Worm (Caenorhabditis elegans): ENCODE data around the gene Y43F8B.24.

Gene Y43F8B.24

ce11 chrV:19482535-19482934, 25.3 kb downstream of the Y43F8B.24 start, which contains the start of gene Y43F8B.22:
Y43F8B.22 (plus strand) TSS chrV:19482835.
- TF ChIP-seq hpl-2 (GFP tag; optimal IDR thresholded peaks at IDR 0.05) (no peak), ztf-11 (tag; optimal IDR thresholded peaks at IDR 0.05) (no peak), hlh-4 (tag; optimal IDR thresholded peaks at IDR 0.05) (no peak), unc-98 (GFP tag; IDR thresholded peaks at IDR 0.05) (no peak), mab-9 (GFP tag; IDR thresholded peaks at IDR 0.05) (no peak), egl-27 (tag; optimal IDR thresholded peaks at IDR 0.05) (no peak), unc-86 (tag; optimal IDR thresholded peaks at IDR 0.05) (no peak), C16A3.4 (tag; optimal IDR thresholded peaks at IDR 0.05) (no peak), egl-13 (tag; optimal IDR thresholded peaks at IDR 0.05) (no peak), sox-4 (tag; optimal IDR thresholded peaks at IDR 0.05) (no peak), xbp-1 (tag; optimal IDR thresholded peaks at IDR 0.05) (no peak), dpl-1 (GFP tag; optimal IDR thresholded peaks at IDR 0.05) (no peak)

DNA sequence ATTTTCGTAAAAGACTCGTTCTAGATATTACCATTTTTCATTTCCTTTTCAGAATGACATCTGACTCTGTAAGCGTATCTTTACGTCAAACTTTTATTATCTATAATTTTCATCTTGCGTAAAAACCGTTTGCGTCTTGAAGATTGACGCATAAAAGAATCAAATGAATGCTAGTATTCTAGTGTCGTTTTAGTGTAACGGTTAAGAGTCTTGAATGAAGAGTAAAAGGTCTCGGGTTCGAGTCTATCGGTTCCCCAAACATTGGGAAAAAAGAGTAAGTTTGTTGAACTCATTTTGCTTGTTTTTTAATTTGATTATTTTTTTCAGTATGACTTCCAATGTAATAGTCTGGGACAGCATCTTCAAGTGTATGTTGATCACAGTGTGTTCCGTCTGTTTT, 27.3 kb downstream of the Y43F8B.24 start, which contains the start of gene Y43F8B.17:
Y43F8B.17 (plus strand) TSS at position 215 of the 400 bp plus-strand sequence.
- TF ChIP-seq nhr-85 (tag) (peak; percentile 58), ama-1 (optimal IDR thresholded peaks at IDR 0.05) (no peak), fkh-10 (GFP tag; optimal IDR thresholded peaks at IDR 0.05) (no peak), lin-15B (tag; optimal IDR thresholded peaks at IDR 0.05) (no peak), lin-39 (tag; optimal IDR thresholded peaks at IDR 0.05) (no peak)

- no peak for TF ChIP-seq blmp-1 (tag; optimal IDR thresholded peaks at IDR 0.05)
- TF ChIP-seq lin-15B (tag; optimal IDR thresholded peaks at IDR 0.05) = no peak
- TF ChIP-seq nhr-28 (tag; optimal IDR thresholded peaks at IDR 0.05) = no peak
- TF ChIP-seq nhr-90 (tag; optimal IDR thresholded peaks at IDR 0.05; ENCODE audit: poor library complexity) = no peak
- no peak for TF ChIP-seq pqm-1 (tag; optimal IDR thresholded peaks at IDR 0.05)
- no peak for TF ChIP-seq zip-4 (GFP tag; optimal IDR thresholded peaks at IDR 0.05)
- TF ChIP-seq nhr-76 (tag; optimal IDR thresholded peaks at IDR 0.05) = no peak
- TF ChIP-seq aly-2 (tag; optimal IDR thresholded peaks at IDR 0.05) = no peak
- TF ChIP-seq efl-3 (GFP tag; optimal IDR thresholded peaks at IDR 0.05) = no peak
- TF ChIP-seq grh-1 (GFP tag; IDR thresholded peaks at IDR 0.05) = no peak
- TF ChIP-seq lir-3 (tag; optimal IDR thresholded peaks at IDR 0.05; ENCODE audit: poor library complexity) = no peak
Measured at ce11 chrV:19485261-19485660, 28.0 kb downstream of the Y43F8B.24 start, which contains the start of gene Y43F8B.28. Y43F8B.28 (plus strand) TSS chrV:19485319.

DNA sequence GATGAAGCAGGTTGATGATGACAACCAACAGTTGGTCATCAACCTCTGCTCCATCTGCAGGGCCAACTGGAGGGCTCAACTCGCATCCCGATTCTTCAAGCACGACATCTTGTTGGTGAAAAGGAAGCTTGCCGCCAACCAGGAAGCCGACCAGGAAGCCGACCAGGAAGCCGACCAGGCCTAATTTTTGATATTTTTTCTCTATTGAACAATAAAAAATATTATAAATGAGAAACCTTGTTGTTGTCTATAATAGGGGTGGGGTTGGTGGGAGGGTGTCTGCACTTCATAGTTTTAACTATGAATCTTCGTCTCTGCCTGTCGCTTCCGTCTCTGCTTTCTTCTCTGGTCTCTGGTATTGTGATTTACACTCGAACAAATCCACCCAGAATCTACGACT, 28.5 kb downstream of the Y43F8B.24 start, which contains the start of gene Y43F8B.18:
Y43F8B.18 (plus strand) TSS at position 301 of the 400 bp plus-strand sequence.
- no peak for TF ChIP-seq fkh-10 (GFP tag; optimal IDR thresholded peaks at IDR 0.05)
- no peak for TF ChIP-seq pax-3 (tag; optimal IDR thresholded peaks at IDR 0.05)
- no peak for TF ChIP-seq mab-9 (GFP tag; IDR thresholded peaks at IDR 0.05)
- TF ChIP-seq mef-2 (tag; optimal IDR thresholded peaks at IDR 0.05) = no peak

DNA sequence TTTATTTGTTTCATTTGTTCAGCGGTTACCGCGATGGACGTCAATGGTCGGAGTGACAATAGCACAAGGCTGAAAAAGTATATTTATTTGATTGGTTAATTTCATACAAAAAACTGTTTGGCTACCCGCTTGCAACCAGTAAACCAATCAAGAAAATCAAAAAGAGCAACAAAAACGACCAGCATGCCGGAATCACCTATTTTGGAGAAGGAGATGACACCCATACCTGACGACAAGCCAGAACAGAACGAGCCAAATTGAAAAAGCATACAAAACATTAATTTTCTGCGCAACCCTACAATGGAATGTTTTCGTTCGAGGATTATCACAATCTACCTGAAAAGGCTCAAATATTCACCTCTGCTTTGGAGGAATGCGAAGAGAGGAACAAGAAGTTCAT, 33.2 kb downstream of the Y43F8B.24 start, which contains the start of gene Y43F8B.7:
Y43F8B.7 (plus strand) TSS at position 301 of the 400 bp plus-strand sequence.
- TF ChIP-seq dsc-1 (tag; optimal IDR thresholded peaks at IDR 0.05) (no peak), ceh-8 (GFP tag; optimal IDR thresholded peaks at IDR 0.05) (no peak), lin-35 (GFP tag; optimal IDR thresholded peaks at IDR 0.05) (no peak), zip-4 (GFP tag; optimal IDR thresholded peaks at IDR 0.05) (no peak), ama-1 (optimal IDR thresholded peaks at IDR 0.05) (no peak), hpl-2 (GFP tag; optimal IDR thresholded peaks at IDR 0.05) (no peak), ztf-11 (tag; optimal IDR thresholded peaks at IDR 0.05) (no peak), pag-3 (tag; optimal IDR thresholded peaks at IDR 0.05; ENCODE audit: borderline replicate concordance, insufficient read depth) (no peak), lir-3 (tag; optimal IDR thresholded peaks at IDR 0.05; ENCODE audit: poor library complexity) (no peak), ets-5 (GFP tag; IDR thresholded peaks at IDR 0.05) (no peak), ceh-63 (GFP tag; optimal IDR thresholded peaks at IDR 0.05) (no peak), jun-1 (tag; optimal IDR thresholded peaks at IDR 0.05) (no peak), rnt-1 (tag; optimal IDR thresholded peaks at IDR 0.05) (no peak), egl-13 (tag; optimal IDR thresholded peaks at IDR 0.05) (no peak), nhr-11 (tag; optimal IDR thresholded peaks at IDR 0.05) (no peak), Y116A8C.19 (tag; optimal IDR thresholded peaks at IDR 0.05; ENCODE audit: borderline replicate concordance) (no peak), aha-1 (tag; optimal IDR thresholded peaks at IDR 0.05) (no peak), tlp-1 (tag; optimal IDR thresholded peaks at IDR 0.05) (no peak)

Data from whole organism, L1 larva.